Fruit fly (Drosophila melanogaster) whole organism, prepupa: ENCODE data around the gene CG34398.

Experiments used
- Blimp-1 ChIP-seq: fragments of 200-800 bp; sonication (Bioruptor generic); optimal IDR thresholded peaks from 3 replicates; lab custom pipeline; 2017; ENCODE audit warnings: missing biosample characterization, missing genetic modification characterization, mild to moderate bottlenecking, moderate library complexity, missing genetic modification reagents
- CG10631 ChIP-seq: fragments of 200-800 bp; sonication (Bioruptor generic); optimal IDR thresholded peaks from 2 replicates; lab custom pipeline; 2016; ENCODE audit warnings: missing biosample characterization, missing genetic modification characterization
- CG10669 ChIP-seq: fragments of 200-800 bp; sonication (Bioruptor generic); optimal IDR thresholded peaks from 3 replicates; lab custom pipeline; 2018; ENCODE audit warnings: missing biosample characterization, mild to moderate bottlenecking, missing genetic modification characterization, moderate library complexity
- CG11294 ChIP-seq: fragments of 200-800 bp; sonication (Bioruptor generic); IDR thresholded peaks from 2 replicates; pipeline ENCODE4 v1.3.6; 2022; ENCODE audit warnings: missing biosample characterization, missing genetic modification characterization
- CG11762 ChIP-seq: fragments of 200-800 bp; sonication (Bioruptor generic); optimal IDR thresholded peaks from 3 replicates; lab custom pipeline; 2016; ENCODE audit warnings: missing biosample characterization, missing genetic modification characterization; ENCODE audit not compliant: insufficient read depth
- CG11902 ChIP-seq: fragments of 200-800 bp; sonication (Bioruptor generic); optimal IDR thresholded peaks from 3 replicates; lab custom pipeline; 2016; ENCODE audit warnings: missing biosample characterization, missing genetic modification characterization
- CG15336 ChIP-seq: fragments of 200-800 bp; sonication (Bioruptor generic); IDR thresholded peaks from 2 replicates; pipeline ENCODE4 v1.3.6; 2022; ENCODE audit warnings: missing biosample characterization, missing genetic modification characterization
- CG1621 ChIP-seq: fragments of 200-800 bp; sonication (Bioruptor generic); optimal IDR thresholded peaks from 3 replicates; lab custom pipeline; 2018; ENCODE audit warnings: missing biosample characterization, mild to moderate bottlenecking, missing genetic modification characterization
- CG16779 ChIP-seq: fragments of 200-800 bp; sonication (Bioruptor generic); optimal IDR thresholded peaks from 3 replicates; lab custom pipeline; 2017; ENCODE audit warnings: missing biosample characterization, mild to moderate bottlenecking, missing genetic modification characterization
- CG3032 ChIP-seq: fragments of 200-800 bp; optimal IDR thresholded peaks from 2 replicates; lab custom pipeline; 2019; ENCODE audit warnings: missing biosample characterization, mild to moderate bottlenecking, missing genetic modification characterization, moderate library complexity
- CG31627 ChIP-seq: fragments of 200-800 bp; sonication (Bioruptor generic); optimal IDR thresholded peaks from 3 replicates; lab custom pipeline; 2016; ENCODE audit warnings: missing biosample characterization, missing genetic modification characterization
- CG32006 ChIP-seq: fragments of 200-800 bp; sonication (Bioruptor generic); optimal IDR thresholded peaks from 3 replicates; lab custom pipeline; 2017; ENCODE audit warnings: missing biosample characterization, mild to moderate bottlenecking, missing genetic modification characterization
- CG3919 ChIP-seq: fragments of 200-800 bp; sonication (Bioruptor generic); optimal IDR thresholded peaks from 3 replicates; lab custom pipeline; 2016; ENCODE audit warnings: missing biosample characterization, missing genetic modification characterization
- CG6163 ChIP-seq: fragments of 200-800 bp; sonication (Bioruptor generic); IDR thresholded peaks from 3 replicates; pipeline ENCODE4 v1.3.6; 2022; ENCODE audit warnings: missing biosample characterization, missing genetic modification characterization
- CG6276 ChIP-seq: fragments of 200-800 bp; sonication (Bioruptor generic); optimal IDR thresholded peaks from 2 replicates; lab custom pipeline; 2017; ENCODE audit warnings: missing biosample characterization, mild to moderate bottlenecking, missing genetic modification characterization
- CG6808 ChIP-seq: fragments of 200-800 bp; sonication (Bioruptor generic); optimal IDR thresholded peaks from 3 replicates; lab custom pipeline; 2017; ENCODE audit warnings: missing biosample characterization, missing genetic modification characterization, mild to moderate bottlenecking, moderate library complexity, missing genetic modification reagents
- CG6854 ChIP-seq: fragments of 200-800 bp; sonication (Bioruptor generic); optimal IDR thresholded peaks from 2 replicates; lab custom pipeline; 2017; ENCODE audit warnings: missing biosample characterization, mild to moderate bottlenecking, missing genetic modification characterization
- CG7368 ChIP-seq: fragments of 200-800 bp; sonication (Bioruptor generic); optimal IDR thresholded peaks from 3 replicates; lab custom pipeline; 2016; ENCODE audit warnings: missing biosample characterization, missing genetic modification characterization
- CG8632 ChIP-seq: fragments of 200-800 bp; sonication (Bioruptor generic); optimal IDR thresholded peaks from 3 replicates; lab custom pipeline; 2016; ENCODE audit warnings: missing biosample characterization, missing genetic modification characterization
- Eip93F ChIP-seq: fragments of 200-800 bp; sonication (Bioruptor generic); optimal IDR thresholded peaks from 2 replicates; lab custom pipeline; 2016; ENCODE audit warnings: missing biosample characterization, mild to moderate bottlenecking, missing genetic modification characterization
- Ets21C ChIP-seq: fragments of 200-800 bp; sonication (Bioruptor generic); optimal IDR thresholded peaks from 3 replicates; lab custom pipeline; 2016; ENCODE audit warnings: missing biosample characterization, missing genetic modification characterization
- Ets96B ChIP-seq: fragments of 200-800 bp; optimal IDR thresholded peaks from 2 replicates; lab custom pipeline; 2019; ENCODE audit warnings: missing biosample characterization, mild to moderate bottlenecking, missing genetic modification characterization, moderate library complexity
- Gug ChIP-seq: fragments of 200-800 bp; sonication (Bioruptor generic); IDR thresholded peaks from 2 replicates; pipeline ENCODE4 v1.3.6; 2022; ENCODE audit warnings: missing biosample characterization, missing genetic modification characterization
- Hr38 ChIP-seq: sonication (Bioruptor generic); optimal IDR thresholded peaks from 2 replicates; lab custom pipeline; 2016; ENCODE audit warnings: missing biosample characterization, missing genetic modification characterization
- Hr39 ChIP-seq: fragments of 200-800 bp; sonication (Bioruptor generic); optimal IDR thresholded peaks from 2 replicates; lab custom pipeline; 2016; ENCODE audit warnings: missing biosample characterization, missing genetic modification characterization
- Hr4 ChIP-seq: fragments of 200-800 bp; sonication (Bioruptor generic); optimal IDR thresholded peaks from 3 replicates; lab custom pipeline; 2016; ENCODE audit warnings: missing biosample characterization, missing genetic modification characterization
- Met ChIP-seq: fragments of 200-800 bp; sonication (Bioruptor generic); optimal IDR thresholded peaks from 3 replicates; lab custom pipeline; 2016; ENCODE audit warnings: missing biosample characterization, missing genetic modification characterization
- Smox ChIP-seq: fragments of 200-800 bp; sonication (Bioruptor generic); optimal IDR thresholded peaks from 3 replicates; lab custom pipeline; 2016; ENCODE audit warnings: missing biosample characterization, missing genetic modification characterization
- Sox102F ChIP-seq: fragments of 200-800 bp; sonication (Bioruptor generic); optimal IDR thresholded peaks from 2 replicates; lab custom pipeline; 2016; ENCODE audit warnings: missing biosample characterization, mild to moderate bottlenecking, missing genetic modification characterization
- Sox14 ChIP-seq: fragments of 200-800 bp; sonication (Bioruptor generic); optimal IDR thresholded peaks from 3 replicates; lab custom pipeline; 2016; ENCODE audit warnings: missing biosample characterization, missing genetic modification characterization
- Sox15 ChIP-seq: fragments of 200-800 bp; sonication (Bioruptor generic); optimal IDR thresholded peaks from 3 replicates; lab custom pipeline; 2016; ENCODE audit warnings: missing biosample characterization, missing genetic modification characterization
- achi ChIP-seq: fragments of 200-800 bp; sonication (Bioruptor generic); optimal IDR thresholded peaks from 3 replicates; lab custom pipeline; 2016; ENCODE audit warnings: missing biosample characterization, missing genetic modification characterization
- acj6 ChIP-seq: fragments of 200-800 bp; sonication (Bioruptor generic); optimal IDR thresholded peaks from 3 replicates; lab custom pipeline; 2016; ENCODE audit warnings: missing biosample characterization, missing genetic modification characterization
- cyc ChIP-seq: fragments of 200-800 bp; sonication (Bioruptor generic); optimal IDR thresholded peaks from 3 replicates; lab custom pipeline; 2016; ENCODE audit warnings: missing biosample characterization, missing genetic modification characterization
- dac ChIP-seq: fragments of 200-800 bp; sonication (Bioruptor generic); optimal IDR thresholded peaks from 2 replicates; lab custom pipeline; 2017; ENCODE audit warnings: missing biosample characterization, mild to moderate bottlenecking, missing genetic modification characterization
- dsx ChIP-seq: fragments of 200-800 bp; optimal IDR thresholded peaks from 3 replicates; lab custom pipeline; 2019; ENCODE audit warnings: missing biosample characterization, mild to moderate bottlenecking, missing genetic modification characterization, moderate library complexity; ENCODE audit not compliant: poor library complexity, severe bottlenecking
- eg ChIP-seq: fragments of 200-800 bp; sonication (Bioruptor generic); IDR thresholded peaks from 3 replicates; pipeline ENCODE4 v1.3.6; 2022; ENCODE audit warnings: missing biosample characterization, missing genetic modification characterization
- esn ChIP-seq: fragments of 200-800 bp; sonication (Bioruptor generic); optimal IDR thresholded peaks from 2 replicates; lab custom pipeline; 2016; ENCODE audit warnings: missing biosample characterization, mild to moderate bottlenecking, missing genetic modification characterization, moderate library complexity
- fd85E ChIP-seq: fragments of 200-800 bp; sonication (Bioruptor generic); optimal IDR thresholded peaks from 3 replicates; lab custom pipeline; 2016; ENCODE audit warnings: missing biosample characterization, missing genetic modification characterization
- fkh ChIP-seq: fragments of 200-800 bp; sonication (Bioruptor generic); optimal IDR thresholded peaks from 3 replicates; lab custom pipeline; 2017; ENCODE audit warnings: missing biosample characterization, mild to moderate bottlenecking, missing genetic modification characterization, moderate library complexity
- net ChIP-seq: fragments of 200-800 bp; sonication (Bioruptor generic); optimal IDR thresholded peaks from 3 replicates; lab custom pipeline; 2016; ENCODE audit warnings: missing biosample characterization, missing genetic modification characterization
- pdm3 ChIP-seq: fragments of 200-800 bp; sonication (Bioruptor generic); optimal IDR thresholded peaks from 3 replicates; lab custom pipeline; 2016; ENCODE audit warnings: missing biosample characterization, missing genetic modification characterization
- spab ChIP-seq: fragments of 200-800 bp; sonication (Bioruptor generic); optimal IDR thresholded peaks from 2 replicates; lab custom pipeline; 2017; ENCODE audit warnings: missing biosample characterization, mild to moderate bottlenecking, missing genetic modification characterization, missing genetic modification reagents
- ss ChIP-seq, 2 experiments: fragments of 200-800 bp; sonication (Bioruptor generic); optimal IDR thresholded peaks; 2 replicates in 1 of 2; 3 replicates in 1 of 2; lab custom pipeline; 2017 to 2018; ENCODE audit warnings: mild to moderate bottlenecking in 2 of 2, missing biosample characterization in 2 of 2, missing genetic modification characterization in 2 of 2, moderate library complexity in 1 of 2
- svp ChIP-seq: fragments of 200-800 bp; sonication (Bioruptor generic); peaks from one replicate; lab custom pipeline; 2016; ENCODE audit warnings: missing biosample characterization, missing genetic modification characterization
- vri ChIP-seq: fragments of 200-800 bp; sonication (Bioruptor generic); optimal IDR thresholded peaks from 3 replicates; lab custom pipeline; 2016; ENCODE audit warnings: missing biosample characterization, mild to moderate bottlenecking, missing genetic modification characterization

CG34398 gene

dm6 chr2L:8857752-8858151, 40.8 kb upstream of the CG34398 start:
- TF ChIP-seq dsx (peak; percentile 14), CG16779 (tag; lab: Kevin White, UChicago) (no peak), CG1621 (tag; lab: Kevin White, UChicago) (peak; percentile 32), ss (GFP tag; optimal IDR thresholded peaks at IDR 0.05; lab: Kevin White, UChicago) (peak in 1 of 2 experiments; percentile 89)

- TF ChIP-seq dac (GFP tag; lab: Kevin White, UChicago) (no peak), CG10631 (GFP tag; lab: Kevin White, UChicago) (no peak), Hr39 (no peak), CG6854 (GFP tag; lab: Kevin White, UChicago) (no peak), Gug (no peak), Ets96B (tag; lab: Kevin White, UChicago) (no peak), CG10669 (no peak), dsx (no peak), Sox102F (peak; percentile 29), CG11294 (no peak), svp (GFP tag; lab: Kevin White, UChicago) (peak; percentile 60), fd85E (no peak), CG11762 (no peak), CG8632 (GFP tag; lab: Kevin White, UChicago) (no peak), acj6 (no peak), fkh (GFP tag; lab: Kevin White, UChicago) (peak; percentile 73), vri (GFP tag; lab: Kevin White, UChicago) (peak; percentile 75), Met (peak; percentile 3), cyc (GFP tag; lab: Kevin White, UChicago) (no peak), Smox (GFP tag; lab: Kevin White, UChicago) (peak; percentile 9), CG6163 (GFP tag; lab: Robert Waterston, UW) (no peak), esn (GFP tag; lab: Kevin White, UChicago) (peak; percentile 27), CG7368 (GFP tag; lab: Kevin White, UChicago) (no peak), CG11902 (GFP tag; lab: Kevin White, UChicago) (no peak), Eip93F (no peak), CG3919 (GFP tag; lab: Kevin White, UChicago) (no peak), pdm3 (GFP tag; lab: Kevin White, UChicago) (no peak), eg (no peak), CG1621 (tag; lab: Kevin White, UChicago) (no peak), CG6808 (GFP tag; lab: Kevin White, UChicago) (no peak), CG16779 (tag; lab: Kevin White, UChicago) (no peak), achi (GFP tag; lab: Kevin White, UChicago) (no peak), CG15336 (no peak), spab (GFP tag; lab: Kevin White, UChicago) (no peak), CG6276 (GFP tag; lab: Kevin White, UChicago) (no peak), Sox14 (GFP tag; lab: Kevin White, UChicago) (no peak)
These were observed 38.7 kb upstream of the CG34398 start for dm6 chr2L:8859839-8860238.

- TF ChIP-seq CG31627 (GFP tag; lab: Kevin White, UChicago) (peak; percentile 58), Ets21C (GFP tag; lab: Kevin White, UChicago) (peak; percentile 37), CG6808 (GFP tag; lab: Kevin White, UChicago) (peak; percentile 45), Gug (peak; percentile 21; the same call in 1 of the 2 replicates), Sox15 (GFP tag; lab: Kevin White, UChicago) (no peak), acj6 (peak; percentile 52), CG6276 (GFP tag; lab: Kevin White, UChicago) (no peak), dsx (peak; percentile 19), Blimp-1 (GFP tag; lab: Kevin White, UChicago) (peak; percentile 24), CG6163 (GFP tag; lab: Robert Waterston, UW) (peak; percentile 63; the same call in 2 of the 3 replicates), CG3032 (tag; lab: Kevin White, UChicago) (peak; percentile 56), Met (peak; percentile 64), CG6854 (GFP tag; lab: Kevin White, UChicago) (no peak), fkh (GFP tag; lab: Kevin White, UChicago) (no peak), eg (peak; percentile 68; the same call in 2 of the 3 replicates), Sox102F (peak; percentile 38), CG16779 (tag; lab: Kevin White, UChicago) (peak; percentile 10), achi (GFP tag; lab: Kevin White, UChicago) (peak; percentile 46), cyc (GFP tag; lab: Kevin White, UChicago) (peak; percentile 72), CG10631 (GFP tag; lab: Kevin White, UChicago) (peak; percentile 19), esn (GFP tag; lab: Kevin White, UChicago) (peak; percentile 43), CG32006 (GFP tag; lab: Kevin White, UChicago) (peak; percentile 43), Hr39 (peak; percentile 59), CG3919 (GFP tag; lab: Kevin White, UChicago) (peak; percentile 67), Ets96B (tag; lab: Kevin White, UChicago) (peak; percentile 47), CG10669 (peak; percentile 62), Hr4 (GFP tag; lab: Kevin White, UChicago) (peak; percentile 32), Hr38 (no peak), net (GFP tag; lab: Kevin White, UChicago) (no peak)
These were observed 37.8 kb upstream of the CG34398 start for dm6 chr2L:8860767-8861166.
